Fruit fly (Drosophila melanogaster): ENCODE measurements around the gene CG11523.

The CG11523 gene

dm6 chr3L:22277186-22277585 is 10.7 kb upstream of the CG11523 start (continued):
- TF ChIP-seq prd (optimal IDR thresholded peaks at IDR 0.05): no peak
- peak; percentile 75 for TF ChIP-seq prd (GFP tag; IDR thresholded peaks at IDR 0.05)
- TF ChIP-seq Fer3 (tag; optimal IDR thresholded peaks at IDR 0.05): no peak
- TF ChIP-seq Dref (GFP tag; IDR thresholded peaks at IDR 0.05): no peak

DNA sequence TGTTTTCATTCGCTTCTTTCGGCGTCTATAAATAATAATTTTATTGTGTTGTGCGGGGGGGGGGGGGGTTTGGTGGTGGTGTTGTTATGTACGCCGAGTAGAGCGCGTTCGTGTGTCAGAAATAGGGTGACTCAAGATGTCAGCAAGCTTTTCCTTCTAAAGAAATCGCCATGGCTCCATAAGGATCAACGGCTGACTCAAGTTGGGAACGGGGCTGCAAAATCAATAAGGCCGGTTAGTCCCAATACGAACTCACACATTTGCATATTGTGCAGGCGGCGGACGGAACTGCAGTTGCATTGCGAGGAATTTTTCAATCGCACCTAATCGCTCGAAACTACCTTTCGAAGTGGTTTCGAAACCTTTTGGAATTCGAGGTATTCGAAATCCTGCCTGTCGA is 10.1 kb upstream of the CG11523 start:
- TF ChIP-seq gem (tag; optimal IDR thresholded peaks at IDR 0.05): peak; percentile 50
- peak; percentile 10 for TF ChIP-seq org-1 (GFP tag; optimal IDR thresholded peaks at IDR 0.05)
- peak; percentile 2 for TF ChIP-seq Abd-B (GFP tag; optimal IDR thresholded peaks at IDR 0.05)
- peak; percentile 48 for TF ChIP-seq CG12071 (GFP tag; optimal IDR thresholded peaks at IDR 0.05)
- peak; percentile 29 for TF ChIP-seq HLH54F (GFP tag; optimal IDR thresholded peaks at IDR 0.05)
- TF ChIP-seq CG12299 (tag; optimal IDR thresholded peaks at IDR 0.05): peak; percentile 33
- TF ChIP-seq Fer2 (tag; optimal IDR thresholded peaks at IDR 0.05): peak; percentile 11
- TF ChIP-seq gfzf (GFP tag; optimal IDR thresholded peaks at IDR 0.05): no peak
- no peak for TF ChIP-seq Spps (tag; optimal IDR thresholded peaks at IDR 0.05)
- TF ChIP-seq Hr78 (GFP tag; optimal IDR thresholded peaks at IDR 0.05): no peak
- peak; percentile 12 for TF ChIP-seq Fer3 (tag; optimal IDR thresholded peaks at IDR 0.05)
- TF ChIP-seq BEAF-32 (GFP tag; optimal IDR thresholded peaks at IDR 0.05): no peak
- TF ChIP-seq dpn (GFP tag; optimal IDR thresholded peaks at IDR 0.05): peak in 1 of 2 experiments; percentile 25
- TF ChIP-seq p53 (GFP tag; optimal IDR thresholded peaks at IDR 0.05): no peak
- peak; percentile 71 for TF ChIP-seq NfI (GFP tag; optimal IDR thresholded peaks at IDR 0.05)
- TF ChIP-seq CoRest (tag; optimal IDR thresholded peaks at IDR 0.05): peak; percentile 51
- TF ChIP-seq CG10979 (tag; optimal IDR thresholded peaks at IDR 0.05): no peak
- no peak for TF ChIP-seq Camta (GFP tag; optimal IDR thresholded peaks at IDR 0.05)
- TF ChIP-seq sob (GFP tag; IDR thresholded peaks at IDR 0.05): peak; percentile 52
- no peak for TF ChIP-seq sr (GFP tag; IDR thresholded peaks at IDR 0.05)
- TF ChIP-seq gro (GFP tag; optimal IDR thresholded peaks at IDR 0.05): peak; percentile 4
- TF ChIP-seq sisA (GFP tag; IDR thresholded peaks at IDR 0.05): peak; percentile 10; the same call in 1 of the 2 replicates
- TF ChIP-seq D (optimal IDR thresholded peaks at IDR 0.05): no peak
- TF ChIP-seq D (GFP tag; optimal IDR thresholded peaks at IDR 0.05): no peak
- no peak for TF ChIP-seq CG12659 (GFP tag; optimal IDR thresholded peaks at IDR 0.05)
- no peak for TF ChIP-seq MESR4 (GFP tag; optimal IDR thresholded peaks at IDR 0.05)
- no peak for TF ChIP-seq CG4730 (GFP tag; IDR thresholded peaks at IDR 0.05)
- TF ChIP-seq CG5180 (GFP tag; optimal IDR thresholded peaks at IDR 0.05): no peak
- TF ChIP-seq dysf (GFP tag; IDR thresholded peaks at IDR 0.05): peak; percentile 73
- peak; percentile 11 for TF ChIP-seq Dek (tag; optimal IDR thresholded peaks at IDR 0.05)
- no peak for TF ChIP-seq CG1647 (GFP tag; optimal IDR thresholded peaks at IDR 0.05)
- TF ChIP-seq CG17612 (GFP tag; IDR thresholded peaks at IDR 0.05): peak; percentile 39; the same call in 1 of the 2 replicates
- TF ChIP-seq CG3281 (GFP tag; optimal IDR thresholded peaks at IDR 0.05): peak; percentile 44
- TF ChIP-seq ranshi (GFP tag; IDR thresholded peaks at IDR 0.05): peak; percentile 53
- peak; percentile 28; the same call in 1 of the 2 replicates for TF ChIP-seq CG11247 (GFP tag; IDR thresholded peaks at IDR 0.05)
- no peak for TF ChIP-seq cato (GFP tag; optimal IDR thresholded peaks at IDR 0.05; ENCODE audit: borderline replicate concordance)
- peak; percentile 45 for TF ChIP-seq CG11504 (tag; optimal IDR thresholded peaks at IDR 0.05)
- no peak for TF ChIP-seq bbx (GFP tag; IDR thresholded peaks at IDR 0.05; ENCODE audit: partially characterized antibody)
- peak; percentile 52 for TF ChIP-seq CG12769 (tag; optimal IDR thresholded peaks at IDR 0.05)
- TF ChIP-seq disco-r (GFP tag; optimal IDR thresholded peaks at IDR 0.05): peak; percentile 36
- TF ChIP-seq Taf1 (GFP tag; IDR thresholded peaks at IDR 0.05): 0 out of 2 replicates have a peak, but pooled peaks have one; percentile 30
- TF ChIP-seq grau (tag; optimal IDR thresholded peaks at IDR 0.05): peak; percentile 53
- no peak for TF ChIP-seq CG13775 (GFP tag; optimal IDR thresholded peaks at IDR 0.05)
- TF ChIP-seq CG5953 (GFP tag; IDR thresholded peaks at IDR 0.05): peak; percentile 48; the same call in 1 of the 2 replicates
- 0 out of 2 replicates have a peak, but pooled peaks have one; percentile 25 for TF ChIP-seq MBD-R2 (GFP tag; IDR thresholded peaks at IDR 0.05)
- TF ChIP-seq Nf-YB (GFP tag; optimal IDR thresholded peaks at IDR 0.05): no peak

Measured in whole organism, embryonic.